Fruit fly (Drosophila melanogaster): Measurements from ENCODE around the gene CG8100.

CG8100 gene

dm6 chr3L:14063241-14064064 is 20.0 kb upstream of the CG8100 start:
- no peak for TF ChIP-seq noc (tag; optimal IDR thresholded peaks at IDR 0.05)

dm6 chr3L:14064065-14064414 is 19.4 kb upstream of the CG8100 start:
- TF ChIP-seq noc (tag; optimal IDR thresholded peaks at IDR 0.05): no peak

dm6 chr3L:14071621-14072020 is 11.8 kb upstream of the CG8100 start, which contains the start of gene Pex1:
TSS of gene Pex1 (plus strand) at chr3L:14071892.
- TF ChIP-seq noc (tag; optimal IDR thresholded peaks at IDR 0.05): no peak

- TF ChIP-seq noc (tag; optimal IDR thresholded peaks at IDR 0.05): no peak
Measured at dm6 chr3L:14075472-14075871, 7.9 kb upstream of the CG8100 start, which contains the start of gene btl. TSS of gene btl (plus strand) at chr3L:14075772.

dm6 chr3L:14076559-14076958 is 6.9 kb upstream of the CG8100 start:
- TF ChIP-seq noc (tag; optimal IDR thresholded peaks at IDR 0.05): no peak

- no peak for TF ChIP-seq noc (tag; optimal IDR thresholded peaks at IDR 0.05)
Measured at dm6 chr3L:14078227-14078626, 5.2 kb upstream of the CG8100 start.

dm6 chr3L:14079224-14079623 is 4.2 kb upstream of the CG8100 start:
- no peak for TF ChIP-seq noc (tag; optimal IDR thresholded peaks at IDR 0.05)

dm6 chr3L:14086225-14086624 is 2.8 kb downstream of the CG8100 start:
- no peak for TF ChIP-seq noc (tag; optimal IDR thresholded peaks at IDR 0.05)

- no peak for TF ChIP-seq noc (tag; optimal IDR thresholded peaks at IDR 0.05)
Measured at dm6 chr3L:14089010-14089409, 5.6 kb downstream of the CG8100 start.

dm6 chr3L:14089516-14089915 is 6.1 kb downstream of the CG8100 start:
- TF ChIP-seq noc (tag; optimal IDR thresholded peaks at IDR 0.05): no peak

dm6 chr3L:14097941-14098545 is 14.6 kb downstream of the CG8100 start, which contains the start of gene Fbp1:
TSS of gene Fbp1 (minus strand) at chr3L:14098053.
- TF ChIP-seq noc (tag; optimal IDR thresholded peaks at IDR 0.05): no peak

dm6 chr3L:14100058-14100457 is 16.6 kb downstream of the CG8100 start:
- TF ChIP-seq noc (tag; optimal IDR thresholded peaks at IDR 0.05): no peak

- no peak for TF ChIP-seq noc (tag; optimal IDR thresholded peaks at IDR 0.05)
Measured at dm6 chr3L:14101421-14102130, 18.2 kb downstream of the CG8100 start.

- no peak for TF ChIP-seq noc (tag; optimal IDR thresholded peaks at IDR 0.05)
Measured at dm6 chr3L:14104988-14105387, 21.6 kb downstream of the CG8100 start.

dm6 chr3L:14108068-14108520 is 24.7 kb downstream of the CG8100 start, which contains the start of gene Sox21a:
TSS of gene Sox21a (minus strand) at chr3L:14108118.
- TF ChIP-seq noc (tag; optimal IDR thresholded peaks at IDR 0.05): no peak

dm6 chr3L:14109831-14110230 is 26.4 kb downstream of the CG8100 start:
- TF ChIP-seq noc (tag; optimal IDR thresholded peaks at IDR 0.05): no peak
